Fruit fly (Drosophila melanogaster) whole organism, prepupa: ENCODE results near the gene rk.

ENCODE experiments used
- Blimp-1 ChIP-seq: fragments of 200-800 bp; sonication (Bioruptor generic); optimal IDR thresholded peaks from 3 replicates; lab custom pipeline; 2017; ENCODE audit warnings: missing biosample characterization, missing genetic modification characterization, mild to moderate bottlenecking, moderate library complexity, missing genetic modification reagents
- CG10631 ChIP-seq: fragments of 200-800 bp; sonication (Bioruptor generic); optimal IDR thresholded peaks from 2 replicates; lab custom pipeline; 2016; ENCODE audit warnings: missing biosample characterization, missing genetic modification characterization
- CG10669 ChIP-seq: fragments of 200-800 bp; sonication (Bioruptor generic); optimal IDR thresholded peaks from 3 replicates; lab custom pipeline; 2018; ENCODE audit warnings: missing biosample characterization, mild to moderate bottlenecking, missing genetic modification characterization, moderate library complexity
- CG31627 ChIP-seq: fragments of 200-800 bp; sonication (Bioruptor generic); optimal IDR thresholded peaks from 3 replicates; lab custom pipeline; 2016; ENCODE audit warnings: missing biosample characterization, missing genetic modification characterization
- CG32006 ChIP-seq: fragments of 200-800 bp; sonication (Bioruptor generic); optimal IDR thresholded peaks from 3 replicates; lab custom pipeline; 2017; ENCODE audit warnings: missing biosample characterization, mild to moderate bottlenecking, missing genetic modification characterization
- CG34406 ChIP-seq: fragments of 200-800 bp; sonication (Bioruptor generic); optimal IDR thresholded peaks from 3 replicates; lab custom pipeline; 2016; ENCODE audit warnings: missing biosample characterization, missing genetic modification characterization
- CG4318 ChIP-seq: fragments of 200-800 bp; sonication (Bioruptor generic); optimal IDR thresholded peaks from 3 replicates; lab custom pipeline; 2017; ENCODE audit warnings: missing biosample characterization, mild to moderate bottlenecking, missing genetic modification characterization
- CG6854 ChIP-seq: fragments of 200-800 bp; sonication (Bioruptor generic); optimal IDR thresholded peaks from 2 replicates; lab custom pipeline; 2017; ENCODE audit warnings: missing biosample characterization, mild to moderate bottlenecking, missing genetic modification characterization
- CG8119 ChIP-seq: fragments of 200-800 bp; sonication (Bioruptor generic); IDR thresholded peaks from 3 replicates; pipeline ENCODE4 v1.3.6; 2022; ENCODE audit warnings: missing biosample characterization, missing genetic modification characterization
- CG8632 ChIP-seq: fragments of 200-800 bp; sonication (Bioruptor generic); optimal IDR thresholded peaks from 3 replicates; lab custom pipeline; 2016; ENCODE audit warnings: missing biosample characterization, missing genetic modification characterization
- CG9139 ChIP-seq: fragments of 200-800 bp; sonication (Bioruptor generic); optimal IDR thresholded peaks from 3 replicates; lab custom pipeline; 2017; ENCODE audit warnings: missing biosample characterization, mild to moderate bottlenecking, missing genetic modification characterization
- Eip78C ChIP-seq: fragments of 200-800 bp; sonication (Bioruptor generic); peaks from one replicate; lab custom pipeline; 2016; ENCODE audit warnings: missing biosample characterization, missing genetic modification characterization
- Eip93F ChIP-seq: fragments of 200-800 bp; sonication (Bioruptor generic); optimal IDR thresholded peaks from 2 replicates; lab custom pipeline; 2016; ENCODE audit warnings: missing biosample characterization, mild to moderate bottlenecking, missing genetic modification characterization
- Ets21C ChIP-seq: fragments of 200-800 bp; sonication (Bioruptor generic); optimal IDR thresholded peaks from 3 replicates; lab custom pipeline; 2016; ENCODE audit warnings: missing biosample characterization, missing genetic modification characterization
- Ets96B ChIP-seq: fragments of 200-800 bp; optimal IDR thresholded peaks from 2 replicates; lab custom pipeline; 2019; ENCODE audit warnings: missing biosample characterization, mild to moderate bottlenecking, missing genetic modification characterization, moderate library complexity
- Gug ChIP-seq: fragments of 200-800 bp; sonication (Bioruptor generic); IDR thresholded peaks from 2 replicates; pipeline ENCODE4 v1.3.6; 2022; ENCODE audit warnings: missing biosample characterization, missing genetic modification characterization
- Hr38 ChIP-seq: sonication (Bioruptor generic); optimal IDR thresholded peaks from 2 replicates; lab custom pipeline; 2016; ENCODE audit warnings: missing biosample characterization, missing genetic modification characterization
- Hr39 ChIP-seq: fragments of 200-800 bp; sonication (Bioruptor generic); optimal IDR thresholded peaks from 2 replicates; lab custom pipeline; 2016; ENCODE audit warnings: missing biosample characterization, missing genetic modification characterization
- Hr4 ChIP-seq: fragments of 200-800 bp; sonication (Bioruptor generic); optimal IDR thresholded peaks from 3 replicates; lab custom pipeline; 2016; ENCODE audit warnings: missing biosample characterization, missing genetic modification characterization
- Lpt ChIP-seq: fragments of 200-800 bp; sonication (Bioruptor generic); optimal IDR thresholded peaks from 3 replicates; lab custom pipeline; 2016; ENCODE audit warnings: missing biosample characterization, missing genetic modification characterization
- OdsH ChIP-seq: fragments of 200-800 bp; sonication (Bioruptor generic); optimal IDR thresholded peaks from 3 replicates; lab custom pipeline; 2016; ENCODE audit warnings: missing biosample characterization, missing genetic modification characterization
- Smox ChIP-seq: fragments of 200-800 bp; sonication (Bioruptor generic); optimal IDR thresholded peaks from 3 replicates; lab custom pipeline; 2016; ENCODE audit warnings: missing biosample characterization, missing genetic modification characterization
- Sox102F ChIP-seq: fragments of 200-800 bp; sonication (Bioruptor generic); optimal IDR thresholded peaks from 2 replicates; lab custom pipeline; 2016; ENCODE audit warnings: missing biosample characterization, mild to moderate bottlenecking, missing genetic modification characterization
- Sox14 ChIP-seq: fragments of 200-800 bp; sonication (Bioruptor generic); optimal IDR thresholded peaks from 3 replicates; lab custom pipeline; 2016; ENCODE audit warnings: missing biosample characterization, missing genetic modification characterization
- Sox15 ChIP-seq: fragments of 200-800 bp; sonication (Bioruptor generic); optimal IDR thresholded peaks from 3 replicates; lab custom pipeline; 2016; ENCODE audit warnings: missing biosample characterization, missing genetic modification characterization
- dac ChIP-seq: fragments of 200-800 bp; sonication (Bioruptor generic); optimal IDR thresholded peaks from 2 replicates; lab custom pipeline; 2017; ENCODE audit warnings: missing biosample characterization, mild to moderate bottlenecking, missing genetic modification characterization
- dsx ChIP-seq: fragments of 200-800 bp; optimal IDR thresholded peaks from 3 replicates; lab custom pipeline; 2019; ENCODE audit warnings: missing biosample characterization, mild to moderate bottlenecking, missing genetic modification characterization, moderate library complexity; ENCODE audit not compliant: poor library complexity, severe bottlenecking
- eg ChIP-seq: fragments of 200-800 bp; sonication (Bioruptor generic); IDR thresholded peaks from 3 replicates; pipeline ENCODE4 v1.3.6; 2022; ENCODE audit warnings: missing biosample characterization, missing genetic modification characterization
- esn ChIP-seq: fragments of 200-800 bp; sonication (Bioruptor generic); optimal IDR thresholded peaks from 2 replicates; lab custom pipeline; 2016; ENCODE audit warnings: missing biosample characterization, mild to moderate bottlenecking, missing genetic modification characterization, moderate library complexity
- fd59A ChIP-seq: fragments of 200-800 bp; sonication (Bioruptor generic); optimal IDR thresholded peaks from 2 replicates; lab custom pipeline; 2017; ENCODE audit warnings: missing biosample characterization, mild to moderate bottlenecking, missing genetic modification characterization, missing genetic modification reagents
- fd85E ChIP-seq: fragments of 200-800 bp; sonication (Bioruptor generic); optimal IDR thresholded peaks from 3 replicates; lab custom pipeline; 2016; ENCODE audit warnings: missing biosample characterization, missing genetic modification characterization
- lz ChIP-seq: fragments of 200-800 bp; sonication (Bioruptor generic); optimal IDR thresholded peaks from 3 replicates; lab custom pipeline; 2016; ENCODE audit warnings: missing biosample characterization, missing genetic modification characterization
- net ChIP-seq: fragments of 200-800 bp; sonication (Bioruptor generic); optimal IDR thresholded peaks from 3 replicates; lab custom pipeline; 2016; ENCODE audit warnings: missing biosample characterization, missing genetic modification characterization
- svp ChIP-seq: fragments of 200-800 bp; sonication (Bioruptor generic); peaks from one replicate; lab custom pipeline; 2016; ENCODE audit warnings: missing biosample characterization, missing genetic modification characterization
- topi ChIP-seq: fragments of 200-800 bp; sonication (Bioruptor generic); optimal IDR thresholded peaks from 3 replicates; lab custom pipeline; 2016; ENCODE audit warnings: missing biosample characterization, missing genetic modification characterization
- vri ChIP-seq: fragments of 200-800 bp; sonication (Bioruptor generic); optimal IDR thresholded peaks from 3 replicates; lab custom pipeline; 2016; ENCODE audit warnings: missing biosample characterization, mild to moderate bottlenecking, missing genetic modification characterization

The rk gene

DNA sequence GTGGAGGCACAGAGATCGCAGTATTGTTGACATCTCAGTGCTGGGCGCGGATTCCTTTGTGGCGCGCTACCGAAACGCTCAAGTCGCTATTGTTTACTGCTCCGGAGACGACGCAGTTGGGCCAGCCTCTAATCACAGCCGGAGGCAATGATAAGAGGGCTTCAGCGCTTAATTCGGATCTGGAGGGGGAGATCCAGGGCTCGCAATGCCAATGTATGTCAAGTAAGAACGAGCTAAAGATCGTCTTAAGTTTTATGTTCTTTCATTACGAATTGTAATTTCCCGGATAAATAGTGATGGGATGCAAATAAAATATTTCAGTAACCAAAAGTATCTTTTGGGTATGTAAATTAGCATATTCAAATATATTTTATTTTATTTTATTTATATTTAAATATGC lies 31.2 kb downstream of the rk start, which contains the start of the genes NimB4 and NimB5:
NimB4 (minus strand) TSS at position 101 of the 400 bp plus-strand sequence.
NimB5 (plus strand) TSS at position 302 of the 400 bp plus-strand sequence.
- TF ChIP-seq CG8119 (GFP tag; lab: Robert Waterston, UW) (no peak), Hr38 (no peak), Gug (GFP tag; lab: Robert Waterston, UW) (no peak), eg (GFP tag; lab: Robert Waterston, UW) (no peak), svp (GFP tag; lab: Kevin White, UChicago) (peak; percentile 64), CG4318 (GFP tag; lab: Kevin White, UChicago) (no peak), CG8632 (no peak)

DNA sequence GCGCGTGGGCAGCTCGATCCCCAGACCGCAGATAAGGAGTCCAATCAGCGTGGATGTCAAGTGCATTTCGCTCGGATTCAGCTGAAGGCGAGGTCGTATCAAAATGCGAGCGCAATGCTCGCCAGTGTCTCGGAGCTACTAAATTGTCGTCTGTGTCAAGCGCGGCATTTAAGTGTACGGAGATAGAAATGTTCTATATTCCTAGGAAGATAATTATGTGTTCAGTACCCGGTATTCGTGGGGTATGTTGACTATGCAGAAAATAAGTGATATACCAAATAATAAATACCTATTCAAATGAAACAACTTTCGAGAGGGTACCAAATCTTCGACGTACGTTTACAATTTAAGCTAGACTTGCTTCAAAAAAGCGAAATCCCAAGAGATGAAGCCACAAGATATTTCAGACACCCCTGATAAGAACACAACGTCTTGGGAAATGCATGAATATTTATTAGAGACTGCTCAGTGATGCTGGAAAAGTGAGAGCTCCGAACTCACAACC lies 33.1 kb downstream of the rk start, which contains the start of gene NimB3:
NimB3 (minus strand) TSS at position 140 of the 505 bp plus-strand sequence.
- TF ChIP-seq Ets96B (tag; lab: Kevin White, UChicago) (no peak), Smox (GFP tag; lab: Kevin White, UChicago) (peak; percentile 5), topi (GFP tag; lab: Kevin White, UChicago) (peak; percentile 24), CG10631 (GFP tag; lab: Kevin White, UChicago) (no peak), CG31627 (GFP tag; lab: Kevin White, UChicago) (peak; percentile 27), CG9139 (GFP tag; lab: Kevin White, UChicago) (no peak), Blimp-1 (GFP tag; lab: Kevin White, UChicago) (no peak), Eip78C (GFP tag; lab: Kevin White, UChicago) (peak; percentile 61), dsx (GFP tag; lab: Kevin White, UChicago) (no peak), esn (GFP tag; lab: Kevin White, UChicago) (no peak), Sox15 (no peak), svp (GFP tag; lab: Kevin White, UChicago) (peak; percentile 97), fd85E (no peak), Hr39 (GFP tag; lab: Kevin White, UChicago) (peak; percentile 3), Sox102F (GFP tag; lab: Kevin White, UChicago) (peak; percentile 5), lz (GFP tag; lab: Kevin White, UChicago) (no peak), OdsH (GFP tag; lab: Kevin White, UChicago) (no peak), vri (GFP tag; lab: Kevin White, UChicago) (peak; percentile 1), CG6854 (GFP tag; lab: Kevin White, UChicago) (no peak), Eip93F (GFP tag; lab: Kevin White, UChicago) (no peak), CG32006 (GFP tag; lab: Kevin White, UChicago) (peak; percentile 13), net (GFP tag; lab: Kevin White, UChicago) (no peak), dac (GFP tag; lab: Kevin White, UChicago) (no peak)

DNA sequence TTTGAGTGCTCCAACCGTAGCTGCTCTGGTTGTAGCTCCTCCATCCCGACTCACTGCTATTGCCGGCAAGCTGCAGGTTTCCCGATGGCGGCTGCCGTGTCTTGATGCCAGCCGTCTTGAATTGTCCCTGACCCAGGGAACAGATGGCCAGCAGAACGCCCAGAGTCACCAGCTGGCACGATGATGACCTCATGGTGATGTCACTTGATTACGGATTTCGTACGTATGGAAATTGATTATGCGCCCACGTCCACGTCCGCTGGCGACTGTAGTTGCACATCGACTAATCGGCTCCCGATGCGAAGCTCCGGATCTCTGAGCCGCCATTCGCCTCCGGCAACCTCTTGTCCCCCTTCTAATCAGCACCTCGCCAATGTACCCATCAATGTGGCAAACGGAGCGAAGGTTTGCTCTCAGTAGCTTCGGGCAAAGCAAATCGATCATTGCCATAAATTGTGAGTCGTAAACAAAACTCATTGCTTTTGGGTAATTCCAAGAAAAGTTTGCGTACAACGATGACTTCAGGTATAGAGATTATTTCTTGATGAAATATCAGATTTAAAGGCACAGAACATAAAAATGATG lies 34.2 kb downstream of the rk start, which contains the start of gene NimB2:
NimB2 (minus strand) TSS at position 287 of the 585 bp plus-strand sequence.
- TF ChIP-seq Sox14 (no peak), fd59A (GFP tag; lab: Kevin White, UChicago) (no peak), Lpt (no peak), Eip78C (GFP tag; lab: Kevin White, UChicago) (peak; percentile 16), Ets21C (GFP tag; lab: Kevin White, UChicago) (no peak), OdsH (GFP tag; lab: Kevin White, UChicago) (no peak), CG6854 (GFP tag; lab: Kevin White, UChicago) (no peak), vri (GFP tag; lab: Kevin White, UChicago) (no peak), Hr4 (no peak), CG9139 (GFP tag; lab: Kevin White, UChicago) (no peak), svp (GFP tag; lab: Kevin White, UChicago) (peak; percentile 94), CG34406 (GFP tag; lab: Kevin White, UChicago) (no peak), CG10631 (GFP tag; lab: Kevin White, UChicago) (no peak), CG10669 (GFP tag; lab: Kevin White, UChicago) (no peak)
